Fruit fly (Drosophila melanogaster): ENCODE data around the gene Sf3a2.
A peak's percentile ranks its signal among the peaks of the same experiment; 100 is the strongest.

The Sf3a2 gene

dm6 chr3L:12814806-12815205 is 987 bp upstream of the Sf3a2 start:
- no peak for TF ChIP-seq D1 (tag; optimal IDR thresholded peaks at IDR 0.05)

dm6 chr3L:12808421-12808820 is 5.4 kb downstream of the Sf3a2 start, which contains the start of gene CG32110:
CG32110 (plus strand) TSS chr3L:12808721.
- TF ChIP-seq CG12605 (GFP tag; IDR thresholded peaks at IDR 0.05): no peak
- no peak for TF ChIP-seq CG8159 (tag; optimal IDR thresholded peaks at IDR 0.05)
- no peak for TF ChIP-seq D1 (tag; optimal IDR thresholded peaks at IDR 0.05)
- no peak for TF ChIP-seq CG13204 (GFP tag; optimal IDR thresholded peaks at IDR 0.05)
- no peak for TF ChIP-seq fd96Ca (GFP tag; IDR thresholded peaks at IDR 0.05)
- TF ChIP-seq EcR (GFP tag; optimal IDR thresholded peaks at IDR 0.05): no peak
- no peak for TF ChIP-seq Pif1B (GFP tag; optimal IDR thresholded peaks at IDR 0.05)
- TF ChIP-seq CG9948 (tag; optimal IDR thresholded peaks at IDR 0.05): no peak
- TF ChIP-seq CG8301 (tag; optimal IDR thresholded peaks at IDR 0.05): no peak
- no peak for TF ChIP-seq Pif1A (GFP tag; optimal IDR thresholded peaks at IDR 0.05)
- no peak for TF ChIP-seq gl (tag; optimal IDR thresholded peaks at IDR 0.05)
- TF ChIP-seq CG14655 (GFP tag; optimal IDR thresholded peaks at IDR 0.05): no peak
- TF ChIP-seq CG34367 (tag; optimal IDR thresholded peaks at IDR 0.05): no peak
- TF ChIP-seq Ets98B (GFP tag; IDR thresholded peaks at IDR 0.05): no peak
- no peak for TF ChIP-seq CG17806 (tag; optimal IDR thresholded peaks at IDR 0.05)

dm6 chr3L:12806290-12806743 is 7.5 kb downstream of the Sf3a2 start:
- TF ChIP-seq CG15710 (tag; optimal IDR thresholded peaks at IDR 0.05): peak; percentile 45
- TF ChIP-seq CG14655 (GFP tag; optimal IDR thresholded peaks at IDR 0.05): no peak
- TF ChIP-seq CG34367 (tag; optimal IDR thresholded peaks at IDR 0.05): peak; percentile 40
- no peak for TF ChIP-seq Pif1A (GFP tag; optimal IDR thresholded peaks at IDR 0.05)
- TF ChIP-seq CG12605 (GFP tag; IDR thresholded peaks at IDR 0.05): no peak
- TF ChIP-seq Ets98B (GFP tag; IDR thresholded peaks at IDR 0.05): peak; percentile 76
- TF ChIP-seq CG8301 (tag; optimal IDR thresholded peaks at IDR 0.05): no peak
- TF ChIP-seq rn (GFP tag; IDR thresholded peaks at IDR 0.05): no peak
- TF ChIP-seq CG17806 (tag; optimal IDR thresholded peaks at IDR 0.05): peak; percentile 49
- peak; percentile 7 for TF ChIP-seq EcR (GFP tag; optimal IDR thresholded peaks at IDR 0.05)
- TF ChIP-seq CG13204 (GFP tag; optimal IDR thresholded peaks at IDR 0.05): no peak
- TF ChIP-seq D1 (tag; optimal IDR thresholded peaks at IDR 0.05): peak; percentile 42
- TF ChIP-seq fd96Ca (GFP tag; IDR thresholded peaks at IDR 0.05): no peak
- TF ChIP-seq gl (tag; optimal IDR thresholded peaks at IDR 0.05): no peak
- TF ChIP-seq CG10348 (GFP tag; IDR thresholded peaks at IDR 0.05): no peak
- TF ChIP-seq CG32121 (GFP tag; IDR thresholded peaks at IDR 0.05): peak; percentile 54; the same call in 1 of the 2 replicates
- TF ChIP-seq CG9948 (tag; optimal IDR thresholded peaks at IDR 0.05): peak; percentile 39
- TF ChIP-seq Snoo (tag; optimal IDR thresholded peaks at IDR 0.05): peak; percentile 54
- peak; percentile 62 for TF ChIP-seq CG8159 (tag; optimal IDR thresholded peaks at IDR 0.05)
- no peak for TF ChIP-seq CG4496 (GFP tag; IDR thresholded peaks at IDR 0.05)
- TF ChIP-seq Pif1B (GFP tag; optimal IDR thresholded peaks at IDR 0.05): peak; percentile 56

dm6 chr3L:12805660-12806289 is 8.0 kb downstream of the Sf3a2 start, which contains the start of gene Sap130:
Sap130 (plus strand) TSS chr3L:12805902.
- TF ChIP-seq rn (GFP tag; IDR thresholded peaks at IDR 0.05): no peak
- no peak for TF ChIP-seq D1 (tag; optimal IDR thresholded peaks at IDR 0.05)
- no peak for TF ChIP-seq Pif1A (GFP tag; optimal IDR thresholded peaks at IDR 0.05)
- no peak for TF ChIP-seq Pif1B (GFP tag; optimal IDR thresholded peaks at IDR 0.05)
- TF ChIP-seq EcR (GFP tag; optimal IDR thresholded peaks at IDR 0.05): no peak
- no peak for TF ChIP-seq CG17806 (tag; optimal IDR thresholded peaks at IDR 0.05)
- no peak for TF ChIP-seq CG32121 (GFP tag; IDR thresholded peaks at IDR 0.05)
- no peak for TF ChIP-seq CG10348 (GFP tag; IDR thresholded peaks at IDR 0.05)
- TF ChIP-seq CG12605 (GFP tag; IDR thresholded peaks at IDR 0.05): no peak
- TF ChIP-seq CG14655 (GFP tag; optimal IDR thresholded peaks at IDR 0.05): no peak
- TF ChIP-seq gl (tag; optimal IDR thresholded peaks at IDR 0.05): no peak
- TF ChIP-seq CG4496 (GFP tag; IDR thresholded peaks at IDR 0.05): no peak
- no peak for TF ChIP-seq fd96Ca (GFP tag; IDR thresholded peaks at IDR 0.05)
- no peak for TF ChIP-seq Snoo (tag; optimal IDR thresholded peaks at IDR 0.05)
- TF ChIP-seq CG8159 (tag; optimal IDR thresholded peaks at IDR 0.05): no peak
- no peak for TF ChIP-seq CG13204 (GFP tag; optimal IDR thresholded peaks at IDR 0.05)
- TF ChIP-seq Ets98B (GFP tag; IDR thresholded peaks at IDR 0.05): no peak
- TF ChIP-seq CG34367 (tag; optimal IDR thresholded peaks at IDR 0.05): no peak
- TF ChIP-seq CG9948 (tag; optimal IDR thresholded peaks at IDR 0.05): no peak
- TF ChIP-seq CG8301 (tag; optimal IDR thresholded peaks at IDR 0.05): no peak

dm6 chr3L:12804730-12805170 is 9.1 kb downstream of the Sf3a2 start, which contains the start of gene Atg1:
Atg1 (minus strand) TSS chr3L:12805116.
- TF ChIP-seq fd96Ca (GFP tag; IDR thresholded peaks at IDR 0.05): no peak
- peak; percentile 22; the same call in 1 of the 2 replicates for TF ChIP-seq CG12605 (GFP tag; IDR thresholded peaks at IDR 0.05)
- TF ChIP-seq rn (GFP tag; IDR thresholded peaks at IDR 0.05): no peak
- no peak for TF ChIP-seq CG8301 (tag; optimal IDR thresholded peaks at IDR 0.05)

- TF ChIP-seq CG15710 (tag; optimal IDR thresholded peaks at IDR 0.05) (no peak), Pif1A (GFP tag; optimal IDR thresholded peaks at IDR 0.05) (peak; percentile 4), CG12605 (GFP tag; IDR thresholded peaks at IDR 0.05) (peak; percentile 11; the same call in 1 of the 2 replicates), CG8159 (tag; optimal IDR thresholded peaks at IDR 0.05) (no peak), CG4496 (GFP tag; IDR thresholded peaks at IDR 0.05) (peak; percentile 43; the same call in 1 of the 3 replicates), fd96Ca (GFP tag; IDR thresholded peaks at IDR 0.05) (peak; percentile 40; the same call in 2 of the 3 replicates)
Measured at dm6 chr3L:12804035-12804729, 9.6 kb downstream of the Sf3a2 start.
